Worm (Caenorhabditis elegans) whole organism, L4/young adult: Measurements from ENCODE around the gene B0454.8.

Source experiments
- W03F9.2 ChIP-seq: fragments of 150-350 bp; optimal IDR thresholded peaks from 2 replicates; lab custom pipeline; 2014; ENCODE audit warnings: missing biosample characterization, missing genetic modification characterization
- dao-5 ChIP-seq: sonication (generic microtip); optimal IDR thresholded peaks from 2 replicates; lab custom pipeline; 2016; ENCODE audit warnings: missing genotype, missing genetic modification characterization, moderate library complexity, missing compliant biosample characterization
- him-1 ChIP-seq: sonication (generic microtip); optimal IDR thresholded peaks from 2 replicates; lab custom pipeline; 2016; ENCODE audit warnings: missing genotype, missing genetic modification reagents, missing genetic modification characterization, missing compliant biosample characterization

The B0454.8 gene

DNA sequence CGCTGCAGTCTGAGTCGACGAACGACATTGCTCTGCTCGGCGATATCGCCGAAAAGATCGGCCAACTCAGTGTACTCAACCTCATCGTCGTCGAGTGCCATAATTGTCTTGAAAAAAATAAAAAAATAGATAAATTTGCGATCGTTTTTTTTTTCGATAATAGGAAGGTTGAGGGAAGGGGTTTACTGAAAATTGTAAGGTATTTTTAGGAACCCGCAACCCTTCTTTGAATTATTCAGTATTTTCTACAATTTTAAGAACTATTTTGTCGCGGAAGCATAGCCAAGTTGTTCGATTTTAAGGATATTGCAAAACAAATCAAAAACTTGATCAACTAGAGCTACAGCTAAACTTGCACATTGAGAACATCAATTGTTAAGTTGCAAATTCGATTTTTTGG, 31.1 kb downstream of the B0454.8 start, which contains the start of gene C41H7.9:
Gene C41H7.9 (minus strand): TSS at position 101 of the 400 bp plus-strand sequence.
- TF ChIP-seq W03F9.2, result no peak
- TF ChIP-seq him-1 (tag; lab: Kevin White, UChicago), result no peak
- TF ChIP-seq dao-5, result no peak

DNA sequence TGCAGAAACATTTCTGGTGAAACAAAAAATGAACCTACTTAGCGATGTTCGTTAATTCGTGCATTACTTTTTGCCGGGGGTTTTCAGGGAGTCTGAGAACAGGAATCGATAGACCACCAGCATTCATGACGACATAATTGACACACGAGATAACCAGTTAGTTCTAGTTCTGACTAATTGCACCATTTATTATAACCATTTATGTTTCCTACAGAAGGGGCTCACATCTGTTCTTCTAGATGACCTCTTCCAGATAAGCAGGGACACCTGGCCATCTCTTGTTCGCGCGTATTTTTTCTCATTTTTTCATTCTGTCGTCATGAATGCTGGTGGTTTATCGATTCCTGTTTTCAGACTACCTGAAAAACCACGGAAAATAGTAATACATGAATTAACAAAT, 34.9 kb downstream of the B0454.8 start, which contains the start of gene sdz-5:
Gene sdz-5 (plus strand): TSS at position 301 of the 400 bp plus-strand sequence.
- no peak for TF ChIP-seq W03F9.2

ce11 chrII:3005499-3005898, 37.8 kb downstream of the B0454.8 start, which contains the start of gene lido-12:
lido-12 (plus strand) TSS chrII:3005799.
- TF ChIP-seq W03F9.2 (no peak), him-1 (tag; lab: Kevin White, UChicago) (no peak), dao-5 (no peak)

DNA sequence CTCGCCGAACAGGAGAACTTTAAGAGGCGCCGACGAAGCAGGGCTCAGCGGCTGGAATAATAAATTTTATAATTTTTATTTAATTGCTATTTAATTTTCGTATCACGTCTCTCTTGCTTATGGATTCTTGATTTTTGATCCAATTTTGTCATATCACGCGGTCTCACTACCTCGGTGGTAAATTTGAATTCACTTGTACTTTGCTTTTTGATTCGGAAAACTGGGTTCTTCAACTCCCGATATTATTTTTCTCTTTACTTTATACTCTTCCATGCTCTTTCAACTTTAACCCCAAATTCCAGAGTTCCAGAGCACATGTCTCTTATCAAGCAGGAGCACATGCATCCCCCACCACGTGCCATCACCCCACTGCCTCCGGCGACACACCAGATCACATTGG, 39.6 kb downstream of the B0454.8 start, which contains the start of gene lido-11:
Gene lido-11 (plus strand): TSS at position 301 of the 400 bp plus-strand sequence.
- no peak for TF ChIP-seq him-1 (tag; lab: Kevin White, UChicago)
- TF ChIP-seq W03F9.2, result no peak
- TF ChIP-seq dao-5, result no peak

ce11 chrII:3002211-3002610, 41.0 kb downstream of the B0454.8 start, which contains the start of gene lido-10:
lido-10 (plus strand) TSS chrII:3002511.
- TF ChIP-seq dao-5, result no peak

ce11 chrII:3000535-3001264, 42.6 kb downstream of the B0454.8 start, which contains the start of gene lido-9:
lido-9 (plus strand) TSS chrII:3000768.
- TF ChIP-seq W03F9.2, result no peak
- no peak for TF ChIP-seq him-1 (tag; lab: Kevin White, UChicago)
- TF ChIP-seq dao-5, result no peak

- TF ChIP-seq dao-5 (no peak), him-1 (tag; lab: Kevin White, UChicago) (no peak), W03F9.2 (no peak)
These were observed 45.3 kb downstream of the B0454.8 start for ce11 chrII:2997828-2998441.

DNA sequence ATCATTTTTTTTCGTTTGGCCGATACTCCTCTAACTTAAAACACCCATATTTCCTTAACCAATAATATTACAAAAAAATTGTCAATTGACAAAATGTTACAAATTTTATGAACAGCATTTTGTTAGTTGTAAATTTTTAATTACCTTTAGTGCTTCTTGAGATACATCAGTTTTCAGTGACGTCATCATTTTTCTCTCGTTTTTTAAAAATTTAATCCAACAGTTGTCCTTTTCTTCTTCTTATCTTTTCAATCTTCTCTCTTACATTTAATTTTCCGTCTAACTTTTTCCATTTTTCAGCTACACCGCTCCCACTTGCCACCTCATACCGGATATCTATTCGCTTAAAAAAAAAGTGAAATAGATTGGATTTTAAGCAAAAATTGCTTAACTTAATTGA, 46.5 kb downstream of the B0454.8 start, which contains the start of gene lido-8:
Gene lido-8 (plus strand): TSS at position 301 of the 400 bp plus-strand sequence.
- TF ChIP-seq him-1 (tag; lab: Kevin White, UChicago), result no peak
- TF ChIP-seq dao-5, result no peak
- TF ChIP-seq W03F9.2, result no peak

- no peak for TF ChIP-seq him-1 (tag; lab: Kevin White, UChicago)
- TF ChIP-seq W03F9.2, result no peak
- TF ChIP-seq dao-5, result no peak
These were observed 48.5 kb downstream of the B0454.8 start for ce11 chrII:2994590-2995392.

- no peak for TF ChIP-seq W03F9.2
- no peak for TF ChIP-seq dao-5
- no peak for TF ChIP-seq him-1 (tag; lab: Kevin White, UChicago)
These were observed 51.0 kb downstream of the B0454.8 start for ce11 chrII:2992300-2992699.

- no peak for TF ChIP-seq dao-5
- TF ChIP-seq W03F9.2, result no peak
- no peak for TF ChIP-seq him-1 (tag; lab: Kevin White, UChicago)
These were observed 51.6 kb downstream of the B0454.8 start, which contains the start of gene K08A2.2 for ce11 chrII:2991555-2992083. K08A2.2 (plus strand) TSS chrII:2991605.
